Worm (Caenorhabditis elegans): Measurements from ENCODE around the gene Y39B6A.42.

Y39B6A.42 gene

DNA sequence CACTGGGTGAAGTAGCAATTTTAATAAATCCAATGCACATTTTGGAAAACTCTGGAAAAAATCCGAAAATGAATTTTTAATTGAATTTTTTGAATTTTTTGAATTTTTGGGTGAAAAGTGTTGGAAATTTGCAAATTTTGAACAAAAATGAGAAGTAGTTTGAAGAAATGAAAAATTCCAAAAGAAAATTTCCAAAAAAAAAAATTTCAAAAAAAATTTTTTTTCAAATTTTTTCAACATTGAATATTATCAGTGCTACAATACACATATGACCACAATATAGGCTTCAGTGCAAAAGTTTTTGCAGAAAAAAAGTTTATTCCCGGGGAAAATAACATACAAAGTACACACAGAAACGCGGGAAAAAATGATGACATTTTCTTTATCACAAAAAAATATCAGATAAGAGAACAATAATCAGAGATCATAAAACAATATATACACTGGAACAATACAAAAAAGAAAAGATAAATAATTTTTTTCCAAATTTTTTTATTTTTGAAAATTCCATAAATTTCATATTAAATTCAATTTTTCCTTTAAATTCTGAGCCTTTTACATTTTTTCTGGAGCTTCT, 12.1 kb downstream of the Y39B6A.42 start, which contains the start of gene hrg-10:
hrg-10 (minus strand) TSS at position 51 of the 577 bp plus-strand sequence.
- TF ChIP-seq xbp-1 (tag; optimal IDR thresholded peaks at IDR 0.05) (no peak), unc-98 (GFP tag; IDR thresholded peaks at IDR 0.05) (no peak), lin-35 (GFP tag; optimal IDR thresholded peaks at IDR 0.05) (peak in 1 of 2 experiments; percentile 9), unc-30 (tag; optimal IDR thresholded peaks at IDR 0.05) (no peak), hpl-2 (GFP tag; optimal IDR thresholded peaks at IDR 0.05) (no peak), unc-130 (tag; optimal IDR thresholded peaks at IDR 0.05) (no peak), dpl-1 (GFP tag; optimal IDR thresholded peaks at IDR 0.05) (no peak), elt-2 (tag; optimal IDR thresholded peaks at IDR 0.05) (peak; percentile 77), lsy-2 (tag; optimal IDR thresholded peaks at IDR 0.05) (peak in 1 of 2 experiments; percentile 10), nhr-77 (tag; optimal IDR thresholded peaks at IDR 0.05) (no peak), nhr-20 (tag; optimal IDR thresholded peaks at IDR 0.05) (peak; percentile 8), egl-13 (tag; optimal IDR thresholded peaks at IDR 0.05) (no peak), zip-4 (GFP tag; optimal IDR thresholded peaks at IDR 0.05) (no peak), nhr-90 (tag; optimal IDR thresholded peaks at IDR 0.05; ENCODE audit: poor library complexity) (no peak), aly-2 (tag; optimal IDR thresholded peaks at IDR 0.05) (no peak), nhr-19 (GFP tag; conservative IDR thresholded peaks at IDR 0.05) (peak; percentile 6; the same call in 1 of the 2 replicates), C34B4.2 (tag; optimal IDR thresholded peaks at IDR 0.05) (no peak)

DNA sequence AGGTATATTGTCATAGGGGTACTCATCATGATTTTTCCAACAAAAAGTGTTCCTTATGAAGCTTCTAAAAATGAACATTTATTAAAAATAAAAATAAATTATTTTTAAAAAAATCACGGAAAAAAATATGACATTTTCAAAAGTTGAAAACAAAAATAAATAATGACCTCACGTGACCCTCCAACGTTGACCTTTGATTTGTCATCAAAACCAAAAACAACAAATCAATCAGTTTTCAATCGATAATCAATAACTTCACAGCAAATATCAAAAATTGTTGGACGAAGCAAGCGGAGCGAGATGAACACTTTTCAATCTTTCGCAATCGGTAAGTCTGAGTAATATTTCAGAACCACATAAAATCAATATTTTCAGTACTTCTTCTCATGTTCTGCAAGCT, 29.1 kb downstream of the Y39B6A.42 start, which contains the start of gene Y80D3A.8:
Y80D3A.8 (plus strand) TSS at position 301 of the 400 bp plus-strand sequence.
- TF ChIP-seq nhr-90 (tag; optimal IDR thresholded peaks at IDR 0.05; ENCODE audit: poor library complexity), result no peak

DNA sequence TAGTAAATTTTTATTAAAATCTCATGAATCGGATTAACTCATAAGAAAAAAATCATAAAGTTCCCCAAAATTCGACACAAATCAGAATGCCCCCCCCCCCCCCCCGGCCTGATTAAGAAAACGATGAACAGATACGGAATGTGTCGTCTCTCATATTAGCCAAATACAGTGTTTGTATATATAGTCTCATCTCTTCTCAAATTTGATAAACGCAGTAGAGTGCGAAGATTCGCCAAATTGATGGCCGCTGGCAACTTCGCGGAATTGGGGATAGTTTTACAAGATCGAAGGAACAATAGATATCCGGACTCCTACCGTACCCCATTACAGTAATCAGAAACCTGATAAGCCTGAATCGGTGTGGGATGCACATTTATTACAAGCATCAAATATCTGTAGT, 31.9 kb downstream of the Y39B6A.42 start:
- no peak for TF ChIP-seq nhr-76 (tag; optimal IDR thresholded peaks at IDR 0.05)
- peak; percentile 71 for TF ChIP-seq nhr-85 (tag)
- no peak for TF ChIP-seq fkh-4 (tag; optimal IDR thresholded peaks at IDR 0.05; ENCODE audit: borderline replicate concordance)
- TF ChIP-seq rnt-1 (tag; optimal IDR thresholded peaks at IDR 0.05), result no peak
- TF ChIP-seq mep-1 (tag; optimal IDR thresholded peaks at IDR 0.05), result no peak

DNA sequence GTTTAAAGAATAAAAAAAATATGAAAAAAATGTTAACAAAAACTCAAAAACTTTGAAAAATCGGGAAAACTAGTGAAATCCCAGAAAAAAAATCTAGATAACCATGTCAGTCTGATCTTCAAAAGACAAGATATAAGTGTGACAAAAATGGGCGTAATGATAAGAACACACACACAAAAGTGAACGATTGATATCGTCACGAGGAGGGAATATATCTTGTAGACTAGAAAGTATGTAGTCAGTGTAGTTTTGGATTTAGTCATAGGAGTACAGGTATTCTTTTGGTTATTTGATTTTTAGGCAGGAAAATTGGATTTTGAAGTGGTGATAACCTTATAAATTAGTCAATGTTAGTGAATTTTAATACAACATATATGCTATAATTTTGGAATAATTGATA, 34.9 kb downstream of the Y39B6A.42 start:
- TF ChIP-seq nhr-85 (tag) (peak; percentile 12), zag-1 (tag; optimal IDR thresholded peaks at IDR 0.05) (no peak), nhr-20 (tag; optimal IDR thresholded peaks at IDR 0.05) (peak; percentile 67), unc-86 (tag; optimal IDR thresholded peaks at IDR 0.05) (no peak), isw-1 (GFP tag; IDR thresholded peaks at IDR 0.05) (no peak), elt-3 (tag; optimal IDR thresholded peaks at IDR 0.05) (peak in 1 of 6 experiments; percentile 49), efl-1 (optimal IDR thresholded peaks at IDR 0.05) (no peak), efl-1 (GFP tag; optimal IDR thresholded peaks at IDR 0.05 in 1 of 2) (peak in 1 of 2 experiments; percentile 11)

DNA sequence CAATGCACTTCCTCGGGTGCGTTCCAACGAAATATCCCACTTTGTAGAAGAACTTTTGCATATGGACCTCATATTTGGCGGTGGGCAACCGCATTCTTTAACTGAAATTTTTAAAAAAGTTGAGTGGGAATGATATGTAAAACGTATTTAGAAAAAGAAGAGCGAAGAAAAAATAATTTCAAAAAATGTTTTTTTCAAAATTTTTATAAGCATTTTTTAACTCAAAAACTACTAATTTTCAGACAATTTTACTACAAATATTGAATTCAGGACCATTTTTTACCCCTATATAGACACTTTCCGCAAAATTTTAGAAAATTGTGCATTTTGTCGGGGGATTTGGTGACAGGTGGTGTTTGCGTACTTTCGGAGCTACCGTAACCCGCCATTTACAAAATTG, 38.2 kb downstream of the Y39B6A.42 start, which contains the start of gene ptr-22:
ptr-22 (minus strand) TSS at position 101 of the 400 bp plus-strand sequence.
- TF ChIP-seq hlh-17 (GFP tag; optimal IDR thresholded peaks at IDR 0.05; ENCODE audit: borderline replicate concordance), result no peak
- TF ChIP-seq mef-2 (tag; optimal IDR thresholded peaks at IDR 0.05), result no peak
- no peak for TF ChIP-seq fkh-4 (tag; optimal IDR thresholded peaks at IDR 0.05; ENCODE audit: borderline replicate concordance)
- TF ChIP-seq ceh-8 (GFP tag; optimal IDR thresholded peaks at IDR 0.05), result no peak
- no peak for TF ChIP-seq snu-23 (GFP tag; optimal IDR thresholded peaks at IDR 0.05)
- TF ChIP-seq lsy-2 (tag; optimal IDR thresholded peaks at IDR 0.05), result no peak
- TF ChIP-seq lin-15B (tag; optimal IDR thresholded peaks at IDR 0.05), result no peak
- no peak for TF ChIP-seq nhr-28 (tag; optimal IDR thresholded peaks at IDR 0.05)
- TF ChIP-seq alr-1 (tag; optimal IDR thresholded peaks at IDR 0.05; ENCODE audit: borderline replicate concordance), result no peak
- no peak for TF ChIP-seq C34B4.2 (tag; optimal IDR thresholded peaks at IDR 0.05)
- TF ChIP-seq sup-37 (GFP tag; optimal IDR thresholded peaks at IDR 0.05), result no peak
- no peak for TF ChIP-seq hpl-2 (GFP tag; optimal IDR thresholded peaks at IDR 0.05)
- TF ChIP-seq nhr-76 (tag; optimal IDR thresholded peaks at IDR 0.05), result no peak
- TF ChIP-seq nhr-84 (tag; optimal IDR thresholded peaks at IDR 0.05), result no peak
- no peak for TF ChIP-seq jun-1 (tag; optimal IDR thresholded peaks at IDR 0.05)
- TF ChIP-seq blmp-1 (tag; optimal IDR thresholded peaks at IDR 0.05), result no peak
- TF ChIP-seq unc-30 (tag; optimal IDR thresholded peaks at IDR 0.05), result no peak
- TF ChIP-seq mab-9 (GFP tag; IDR thresholded peaks at IDR 0.05), result no peak
- TF ChIP-seq xbp-1 (tag; optimal IDR thresholded peaks at IDR 0.05), result no peak
- no peak for TF ChIP-seq aha-1 (tag; optimal IDR thresholded peaks at IDR 0.05)

All from whole organism, L1 larva.